Fruit fly (Drosophila melanogaster) whole organism, wandering third instar larva: ENCODE data around the gene Cbp80.

Experiments
- Abd-B ChIP-seq: fragments of >200 bp; optimal IDR thresholded peaks from 2 replicates; lab custom pipeline; 2017; ENCODE audit warnings: missing biosample characterization, missing genetic modification characterization
- CG32264 ChIP-seq: fragments of 200-800 bp; sonication (Bioruptor generic); optimal IDR thresholded peaks from 2 replicates; lab custom pipeline; 2016; ENCODE audit warnings: missing biosample characterization, missing genetic modification characterization
- CG9705 ChIP-seq: fragments of 200-800 bp; sonication (Bioruptor generic); optimal IDR thresholded peaks from 2 replicates; lab custom pipeline; 2018; ENCODE audit warnings: missing biosample characterization, mild to moderate bottlenecking, missing genetic modification characterization
- CrebA ChIP-seq: fragments of 200-800 bp; sonication (Bioruptor generic); optimal IDR thresholded peaks from 2 replicates; lab custom pipeline; 2016; ENCODE audit warnings: missing biosample characterization, mild to moderate bottlenecking, missing genetic modification characterization, borderline replicate concordance
- Dfd ChIP-seq: fragments of >200 bp; optimal IDR thresholded peaks from 2 replicates; lab custom pipeline; 2017; ENCODE audit warnings: missing biosample characterization, missing genetic modification characterization
- Dif ChIP-seq: fragments of 200-275, 200-300 bp; sonication (Bioruptor generic); optimal IDR thresholded peaks from 2 replicates; lab custom pipeline; 2018; ENCODE audit warnings: missing biosample characterization, missing genetic modification characterization; ENCODE audit not compliant: partially characterized antibody
- GATAd ChIP-seq: sonication (Bioruptor generic); optimal IDR thresholded peaks from 2 replicates; lab custom pipeline; 2016; ENCODE audit warnings: missing biosample characterization, missing genetic modification characterization
- HLH106 ChIP-seq: fragments of 200-800 bp; optimal IDR thresholded peaks from 3 replicates; lab custom pipeline; 2019; ENCODE audit warnings: missing biosample characterization, mild to moderate bottlenecking, missing genetic modification characterization, moderate library complexity
- Hnf4 ChIP-seq: fragments of 200-800 bp; sonication (Bioruptor generic); optimal IDR thresholded peaks from 2 replicates; lab custom pipeline; 2016; ENCODE audit warnings: missing biosample characterization, mild to moderate bottlenecking, missing genetic modification characterization
- Hr78 ChIP-seq: fragments of >200 bp; optimal IDR thresholded peaks from 2 replicates; lab custom pipeline; 2017; ENCODE audit warnings: missing biosample characterization, missing genetic modification characterization
- Hr83 ChIP-seq: fragments of 200-300 bp; sonication (Bioruptor generic); optimal IDR thresholded peaks from 2 replicates; lab custom pipeline; 2016; ENCODE audit warnings: missing biosample characterization, mild to moderate bottlenecking, missing genetic modification characterization, moderate library complexity; ENCODE audit not compliant: poor library complexity, severe bottlenecking
- Jra ChIP-seq: sonication (Bioruptor generic); optimal IDR thresholded peaks from 2 replicates; lab custom pipeline; 2016; ENCODE audit warnings: missing biosample characterization, missing genetic modification characterization
- Mio ChIP-seq: sonication (Bioruptor generic); optimal IDR thresholded peaks from 2 replicates; lab custom pipeline; 2016; ENCODE audit warnings: missing biosample characterization, missing genetic modification characterization
- Myc ChIP-seq: fragments of >200 bp; optimal IDR thresholded peaks from 2 replicates; lab custom pipeline; 2017
- N ChIP-seq: fragments of >200 bp; optimal IDR thresholded peaks from 2 replicates; lab custom pipeline; 2018; ENCODE audit warnings: missing biosample characterization, missing external identifiers, missing genetic modification characterization
- OdsH ChIP-seq: fragments of 200-800 bp; sonication (Bioruptor generic); optimal IDR thresholded peaks from 2 replicates; lab custom pipeline; 2016; ENCODE audit warnings: missing biosample characterization, mild to moderate bottlenecking, missing genetic modification characterization
- Rel ChIP-seq, 2 experiments: fragments of 200-800 bp; sonication (Bioruptor generic) in 1 of 2; optimal IDR thresholded peaks; 2 replicates in 1 of 2; 3 replicates in 1 of 2; lab custom pipeline; 2016 to 2019; ENCODE audit warnings: mild to moderate bottlenecking in 2 of 2, missing biosample characterization in 2 of 2, missing genetic modification characterization in 2 of 2, moderate library complexity in 1 of 2
- Sp1 ChIP-seq: fragments of 200-800 bp; sonication (Bioruptor generic); optimal IDR thresholded peaks from 3 replicates; lab custom pipeline; 2019; ENCODE audit warnings: missing biosample characterization, mild to moderate bottlenecking, missing genetic modification characterization, moderate library complexity
- Vsx2 ChIP-seq: fragments of 200-300, 225-300 bp; sonication (Bioruptor generic); optimal IDR thresholded peaks from 2 replicates; lab custom pipeline; 2018; ENCODE audit warnings: missing biosample characterization, missing genetic modification characterization; ENCODE audit not compliant: partially characterized antibody
- br ChIP-seq: fragments of 200-800 bp; sonication (Bioruptor generic); optimal IDR thresholded peaks from 2 replicates; lab custom pipeline; 2016; ENCODE audit warnings: missing biosample characterization, missing genetic modification characterization
- brk ChIP-seq: fragments of 200-800 bp; sonication (Bioruptor generic); optimal IDR thresholded peaks from 2 replicates; lab custom pipeline; 2016; ENCODE audit warnings: missing biosample characterization, mild to moderate bottlenecking, missing genetic modification characterization
- dl ChIP-seq, 2 experiments: fragments of 175-275, 200-275 bp in 1 of 2; fragments of 200-275 bp in 1 of 2; sonication (Bioruptor generic); optimal IDR thresholded peaks; lab custom pipeline; 2018; ENCODE audit warnings: mild to moderate bottlenecking in 2 of 2, missing biosample characterization in 2 of 2, missing genetic modification characterization in 2 of 2, moderate library complexity in 2 of 2; ENCODE audit not compliant: partially characterized antibody in 2 of 2, insufficient read depth in 1 of 2
- dmrt93B ChIP-seq: fragments of 200-800 bp; sonication (Bioruptor generic); optimal IDR thresholded peaks from 2 replicates; lab custom pipeline; 2018; ENCODE audit warnings: missing biosample characterization, mild to moderate bottlenecking, missing genetic modification characterization
- dsf ChIP-seq: sonication (Bioruptor generic); optimal IDR thresholded peaks from 2 replicates; lab custom pipeline; 2016; ENCODE audit warnings: missing biosample characterization, missing genetic modification characterization, borderline replicate concordance
- ey ChIP-seq: fragments of 200-800 bp; sonication (Bioruptor generic); optimal IDR thresholded peaks from 2 replicates; lab custom pipeline; 2016; ENCODE audit warnings: missing biosample characterization, missing genetic modification characterization
- foxo ChIP-seq, 2 experiments: fragments of 200-800 bp; sonication (Bioruptor generic); optimal IDR thresholded peaks; 2 replicates in 1 of 2; 3 replicates in 1 of 2; lab custom pipeline; 2016 to 2017; ENCODE audit warnings: missing biosample characterization in 2 of 2, missing genetic modification characterization in 2 of 2
- fru ChIP-seq: fragments of 200-800 bp; sonication (Bioruptor generic); optimal IDR thresholded peaks from 3 replicates; lab custom pipeline; 2016; ENCODE audit warnings: missing biosample characterization, mild to moderate bottlenecking, missing genetic modification characterization
- h ChIP-seq: fragments of 200-800 bp; sonication (Bioruptor generic); optimal IDR thresholded peaks from 3 replicates; lab custom pipeline; 2016; ENCODE audit warnings: missing biosample characterization, mild to moderate bottlenecking, missing genetic modification characterization
- jim ChIP-seq: fragments of 175-275, 200-325 bp; sonication (Bioruptor generic); optimal IDR thresholded peaks from 2 replicates; lab custom pipeline; 2016; ENCODE audit warnings: missing biosample characterization, mild to moderate bottlenecking, missing genetic modification characterization
- lola ChIP-seq: fragments of >200 bp; optimal IDR thresholded peaks from 2 replicates; lab custom pipeline; 2017; ENCODE audit warnings: missing biosample characterization, missing genetic modification characterization
- pan ChIP-seq: fragments of >200 bp; optimal IDR thresholded peaks from 2 replicates; lab custom pipeline; 2017
- psq ChIP-seq: fragments of 200-800 bp; sonication (Bioruptor generic); optimal IDR thresholded peaks from 3 replicates; lab custom pipeline; 2017; ENCODE audit warnings: missing biosample characterization, mild to moderate bottlenecking, missing genetic modification characterization, moderate library complexity
- rgr ChIP-seq: fragments of 200-800 bp; sonication (Bioruptor generic); optimal IDR thresholded peaks from 3 replicates; lab custom pipeline; 2016; ENCODE audit warnings: missing biosample characterization, mild to moderate bottlenecking, missing genetic modification characterization
- sage ChIP-seq: fragments of 200-800 bp; sonication (Bioruptor generic); optimal IDR thresholded peaks from 2 replicates; lab custom pipeline; 2016; ENCODE audit warnings: missing biosample characterization, mild to moderate bottlenecking, missing genetic modification characterization
- sv ChIP-seq: fragments of 200-800 bp; sonication (Bioruptor generic); optimal IDR thresholded peaks from 3 replicates; lab custom pipeline; 2016; ENCODE audit warnings: missing biosample characterization, missing genetic modification characterization
- tai ChIP-seq: sonication (Bioruptor generic); optimal IDR thresholded peaks from 2 replicates; lab custom pipeline; 2016; ENCODE audit warnings: missing biosample characterization, missing genetic modification characterization
- usp ChIP-seq: fragments of >200 bp; optimal IDR thresholded peaks from 2 replicates; lab custom pipeline; 2017; ENCODE audit warnings: missing biosample characterization, missing genetic modification characterization
- woc ChIP-seq: sonication (Bioruptor generic); optimal IDR thresholded peaks from 2 replicates; lab custom pipeline; 2016; ENCODE audit warnings: missing biosample characterization, mild to moderate bottlenecking, missing genetic modification characterization

The Cbp80 gene

dm6 chrX:4610481-4610880, 39.3 kb upstream of the Cbp80 start:
- TF ChIP-seq woc (GFP tag; lab: Kevin White, UChicago) (peak; percentile 72), brk (GFP tag; lab: Kevin White, UChicago) (peak; percentile 89), CG32264 (GFP tag; lab: Kevin White, UChicago) (peak; percentile 87), Mio (GFP tag; lab: Kevin White, UChicago) (peak; percentile 60), Dif (no peak), tai (GFP tag; lab: Kevin White, UChicago) (peak; percentile 94), Jra (peak; percentile 96), dmrt93B (GFP tag; lab: Kevin White, UChicago) (peak; percentile 58), fru (GFP tag; lab: Kevin White, UChicago) (peak; percentile 84), Hr83 (GFP tag; lab: Kevin White, UChicago) (peak; percentile 100), CrebA (GFP tag; lab: Kevin White, UChicago) (peak; percentile 5), usp (GFP tag; lab: Kevin White, UChicago) (no peak), sage (GFP tag; lab: Kevin White, UChicago) (peak; percentile 80), CG9705 (GFP tag; lab: Kevin White, UChicago) (peak; percentile 77), br (GFP tag; lab: Kevin White, UChicago) (peak; percentile 90), lola (GFP tag; lab: Kevin White, UChicago) (no peak), jim (GFP tag; lab: Kevin White, UChicago) (peak; percentile 97), Sp1 (GFP tag; lab: Kevin White, UChicago) (peak; percentile 78), Myc (lab: Kevin White, UChicago) (no peak), Hr78 (GFP tag; lab: Kevin White, UChicago) (no peak), foxo (GFP tag; optimal IDR thresholded peaks at IDR 0.05; lab: Kevin White, UChicago) (peak in 1 of 2 experiments; percentile 88), dl (GFP tag; optimal IDR thresholded peaks at IDR 0.05; lab: Kevin White, UChicago; ENCODE audit: insufficient read depth in 1 of 2, partially characterized antibody in 2 of 2) (no peak), pan (lab: Kevin White, UChicago) (no peak), Abd-B (no peak), Vsx2 (GFP tag; lab: Kevin White, UChicago) (no peak), sv (GFP tag; lab: Kevin White, UChicago) (no peak), HLH106 (peak; percentile 65), Rel (GFP tag; optimal IDR thresholded peaks at IDR 0.05; lab: Kevin White, UChicago) (peak; percentile 60), Rel (tag; optimal IDR thresholded peaks at IDR 0.05; lab: Kevin White, UChicago) (peak; percentile 40), dsf (GFP tag; lab: Kevin White, UChicago) (peak; percentile 84), Dfd (GFP tag; lab: Kevin White, UChicago) (no peak), GATAd (GFP tag; lab: Kevin White, UChicago) (peak; percentile 88), ey (GFP tag; lab: Kevin White, UChicago) (peak; percentile 65), N (GFP tag; lab: Kevin White, UChicago) (no peak), psq (GFP tag; lab: Kevin White, UChicago) (peak; percentile 79), h (GFP tag; lab: Kevin White, UChicago) (peak; percentile 96), OdsH (GFP tag; lab: Kevin White, UChicago) (peak; percentile 92), Hnf4 (peak; percentile 97), rgr (peak; percentile 96)

DNA sequence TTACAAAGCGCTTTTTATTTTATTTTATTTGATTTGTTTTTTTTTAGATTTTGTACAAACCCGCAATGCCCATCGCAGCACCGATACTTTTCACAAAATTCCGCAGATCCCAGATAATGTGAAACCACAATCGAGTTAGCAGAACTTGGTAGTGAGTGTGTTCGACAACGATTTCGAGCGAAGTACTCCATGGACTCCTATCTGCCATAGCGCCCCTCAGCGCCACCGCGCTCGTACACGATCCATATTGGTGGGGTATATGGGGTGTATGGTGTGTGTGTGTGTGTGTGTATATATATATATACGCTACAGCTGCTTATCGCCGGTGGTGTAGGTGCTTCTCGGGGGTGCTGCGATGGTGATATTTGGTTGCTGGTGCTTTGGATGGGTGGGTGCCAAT, 37.4 kb upstream of the Cbp80 start:
- TF ChIP-seq CrebA (GFP tag; lab: Kevin White, UChicago) (peak; percentile 2), Hnf4 (peak; percentile 15), GATAd (GFP tag; lab: Kevin White, UChicago) (no peak), Mio (GFP tag; lab: Kevin White, UChicago) (no peak), h (GFP tag; lab: Kevin White, UChicago) (peak; percentile 60), sv (GFP tag; lab: Kevin White, UChicago) (no peak), fru (GFP tag; lab: Kevin White, UChicago) (peak; percentile 7), Sp1 (GFP tag; lab: Kevin White, UChicago) (peak; percentile 3), Rel (GFP tag; optimal IDR thresholded peaks at IDR 0.05; lab: Kevin White, UChicago) (no peak), Rel (tag; optimal IDR thresholded peaks at IDR 0.05; lab: Kevin White, UChicago) (peak; percentile 69)
